Fruit fly (Drosophila melanogaster) whole organism, embryonic: ENCODE measurements around the gene jus.
A peak's percentile ranks its signal among the peaks of the same experiment; 100 is the strongest.

Experiments used
- Atf6 ChIP-seq: fragments of 200-800 bp; sonication (Bioruptor generic); IDR thresholded peaks from 2 replicates; pipeline ENCODE4 v1.3.6; 2022; ENCODE audit warnings: missing biosample characterization, missing genetic modification characterization
- Awh ChIP-seq: fragments of 200-800 bp; sonication (Bioruptor generic); IDR thresholded peaks from 2 replicates; pipeline ENCODE4, ENCODE4 v1.3.6; 2022; ENCODE audit warnings: missing biosample characterization, missing genetic modification characterization
- CG10209 ChIP-seq: fragments of 200-800 bp; sonication (Bioruptor generic); optimal IDR thresholded peaks from 3 replicates; lab custom pipeline; 2017; ENCODE audit warnings: missing biosample characterization, mild to moderate bottlenecking, missing genetic modification characterization, missing genetic modification reagents
- CG10565 ChIP-seq: fragments of 200-800 bp; sonication (Bioruptor generic); optimal IDR thresholded peaks from 3 replicates; lab custom pipeline; 2016; ENCODE audit warnings: missing biosample characterization, mild to moderate bottlenecking, missing genetic modification characterization
- CG10654 ChIP-seq: fragments of 200-800 bp; sonication (Bioruptor generic); optimal IDR thresholded peaks from 2 replicates; lab custom pipeline; 2016; ENCODE audit warnings: missing biosample characterization, missing genetic modification characterization
- CG10979 ChIP-seq: fragments of 200-800 bp; sonication (Bioruptor generic); optimal IDR thresholded peaks from 2 replicates; lab custom pipeline; 2018; ENCODE audit warnings: missing biosample characterization, mild to moderate bottlenecking, missing genetic modification characterization, moderate library complexity
- CG13123 ChIP-seq: fragments of 200-800 bp; sonication (Bioruptor generic); optimal IDR thresholded peaks from 2 replicates; lab custom pipeline; 2016; ENCODE audit warnings: missing biosample characterization, missing genetic modification characterization
- CG15073 ChIP-seq: fragments of 200-800 bp; sonication (Bioruptor generic); optimal IDR thresholded peaks from 2 replicates; lab custom pipeline; 2016; ENCODE audit warnings: missing biosample characterization, missing genetic modification characterization
- CG15479 ChIP-seq: fragments of 200-800 bp; sonication (Bioruptor generic); optimal IDR thresholded peaks from 3 replicates; lab custom pipeline; 2019; ENCODE audit warnings: missing biosample characterization, mild to moderate bottlenecking, missing genetic modification characterization, moderate library complexity
- CG1603 ChIP-seq: fragments of 200-800 bp; sonication (Bioruptor generic); optimal IDR thresholded peaks from 2 replicates; lab custom pipeline; 2019; ENCODE audit warnings: missing biosample characterization, mild to moderate bottlenecking, missing genetic modification characterization, moderate library complexity
- CG16813 ChIP-seq: fragments of 200-800 bp; sonication (Bioruptor generic); IDR thresholded peaks from 3 replicates; pipeline ENCODE4 v1.3.6; 2022; ENCODE audit warnings: missing biosample characterization, missing genetic modification characterization; ENCODE audit not compliant: partially characterized antibody
- CG17568 ChIP-seq: fragments of 200-800 bp; sonication (Bioruptor generic); optimal IDR thresholded peaks from 2 replicates; lab custom pipeline; 2018; ENCODE audit warnings: missing biosample characterization, mild to moderate bottlenecking, missing genetic modification characterization, moderate library complexity
- CG18599 ChIP-seq: fragments of 200-800 bp; sonication (Bioruptor generic); optimal IDR thresholded peaks from 3 replicates; lab custom pipeline; 2017; ENCODE audit warnings: missing biosample characterization, missing genetic modification characterization, mild to moderate bottlenecking, moderate library complexity, missing genetic modification reagents
- CG2875 ChIP-seq: fragments of 200-800 bp; sonication (Bioruptor generic); optimal IDR thresholded peaks from 2 replicates; lab custom pipeline; 2017; ENCODE audit warnings: missing biosample characterization, mild to moderate bottlenecking, missing genetic modification characterization, missing genetic modification reagents
- CG43689 ChIP-seq: fragments of 200-800 bp; sonication (Bioruptor generic); IDR thresholded peaks from 2 replicates; pipeline ENCODE4 v1.3.6; 2022; ENCODE audit warnings: missing biosample characterization, missing genetic modification characterization
- CG6175 ChIP-seq: fragments of 200-800 bp; sonication (Bioruptor generic); IDR thresholded peaks from 3 replicates; pipeline ENCODE4 v1.3.6; 2022; ENCODE audit warnings: missing biosample characterization, missing genetic modification characterization
- CG6254 ChIP-seq: fragments of 200-800 bp; sonication (Bioruptor generic); optimal IDR thresholded peaks from 3 replicates; lab custom pipeline; 2017; ENCODE audit warnings: mild to moderate bottlenecking, missing biosample characterization, missing genetic modification reagents, missing genetic modification characterization
- CG6654 ChIP-seq: fragments of 200-800 bp; sonication (Bioruptor generic); optimal IDR thresholded peaks from 2 replicates; lab custom pipeline; 2017; ENCODE audit warnings: missing biosample characterization, mild to moderate bottlenecking, missing genetic modification characterization
- CG9797 ChIP-seq: fragments of 200-800 bp; sonication (Bioruptor generic); optimal IDR thresholded peaks from 3 replicates; lab custom pipeline; 2018; ENCODE audit warnings: missing biosample characterization, mild to moderate bottlenecking, missing genetic modification characterization
- CG9932 ChIP-seq: fragments of 200-800 bp; sonication (Bioruptor generic); IDR thresholded peaks from 2 replicates; pipeline ENCODE4 v1.3.6; 2022; ENCODE audit warnings: missing biosample characterization, missing genetic modification characterization
- CrebB ChIP-seq: fragments of 200-800 bp; sonication (Bioruptor generic); optimal IDR thresholded peaks from 3 replicates; lab custom pipeline; 2018; ENCODE audit warnings: missing biosample characterization, mild to moderate bottlenecking, missing genetic modification characterization
- Deaf1 ChIP-seq: fragments of 200-800 bp; optimal IDR thresholded peaks from 3 replicates; lab custom pipeline; 2019; ENCODE audit warnings: missing biosample characterization, mild to moderate bottlenecking, missing genetic modification characterization, moderate library complexity
- Gsc ChIP-seq: fragments of 200-800 bp; sonication (Bioruptor generic); IDR thresholded peaks from 2 replicates; pipeline ENCODE4 v1.3.6; 2022; ENCODE audit warnings: missing biosample characterization, missing genetic modification characterization
- Hr78 ChIP-seq, 2 experiments: fragments of 200-800 bp in 1 of 2; fragments of >200 bp in 1 of 2; sonication (Bioruptor generic) in 1 of 2; optimal IDR thresholded peaks; 2 replicates each; lab custom pipeline; 2017 to 2019; ENCODE audit warnings: missing biosample characterization in 2 of 2, missing genetic modification characterization in 2 of 2, mild to moderate bottlenecking in 1 of 2, moderate library complexity in 1 of 2
- Lhr ChIP-seq: fragments of 200-800 bp; sonication (Bioruptor generic); optimal IDR thresholded peaks from 3 replicates; lab custom pipeline; 2017; ENCODE audit warnings: mild to moderate bottlenecking, missing biosample characterization, missing genetic modification reagents, missing genetic modification characterization
- Max ChIP-seq: fragments of 200-800 bp; sonication (Bioruptor generic); optimal IDR thresholded peaks from 2 replicates; lab custom pipeline; 2016; ENCODE audit warnings: missing biosample characterization, mild to moderate bottlenecking, missing genetic modification characterization
- Pdp1 ChIP-seq, 2 experiments: fragments of 200-800 bp; sonication (Bioruptor generic); optimal IDR thresholded peaks; 3 replicates each; lab custom pipeline; 2016; ENCODE audit warnings: missing biosample characterization in 2 of 2, missing genetic modification characterization in 2 of 2, mild to moderate bottlenecking in 1 of 2, moderate library complexity in 1 of 2
- Stat92E ChIP-seq, 3 experiments: fragments of >200 bp in 2 of 3; fragments of 200-800 bp in 1 of 3; sonication (Bioruptor generic) in 1 of 3; optimal IDR thresholded peaks; 2 replicates each; lab custom pipeline; 2017 to 2019; ENCODE audit warnings: missing biosample characterization in 3 of 3, missing genetic modification characterization in 3 of 3, mild to moderate bottlenecking in 1 of 3, moderate library complexity in 1 of 3
- bbx ChIP-seq: fragments of 200-800 bp; sonication (Bioruptor generic); IDR thresholded peaks from 2 replicates; pipeline ENCODE4 v1.3.6; 2022; ENCODE audit warnings: missing biosample characterization, missing genetic modification characterization; ENCODE audit not compliant: partially characterized antibody
- chm ChIP-seq: fragments of 200-800 bp; sonication (Bioruptor generic); IDR thresholded peaks from 2 replicates; pipeline ENCODE4 v1.3.6; 2022; ENCODE audit warnings: missing biosample characterization, missing genetic modification characterization
- croc ChIP-seq: fragments of 200-800 bp; sonication (Bioruptor generic); conservative IDR thresholded peaks from 3 replicates; pipeline ENCODE4 v1.3.6; 2022; ENCODE audit warnings: missing biosample characterization, missing genetic modification characterization
- emc ChIP-seq: fragments of 200-800 bp; sonication (Bioruptor generic); optimal IDR thresholded peaks from 2 replicates; lab custom pipeline; 2016; ENCODE audit warnings: missing biosample characterization, missing genetic modification characterization
- jing ChIP-seq: fragments of 200-800 bp; sonication (Bioruptor generic); optimal IDR thresholded peaks from 2 replicates; lab custom pipeline; 2018; ENCODE audit warnings: missing biosample characterization, mild to moderate bottlenecking, missing genetic modification characterization
- ken ChIP-seq: fragments of 200-800 bp; sonication (Bioruptor generic); IDR thresholded peaks from 3 replicates; pipeline ENCODE4 v1.3.6; 2022; ENCODE audit warnings: missing biosample characterization, missing genetic modification characterization
- lola ChIP-seq, 3 experiments: fragments of >200 bp in 2 of 3; fragments of 200-800 bp in 1 of 3; sonication (Bioruptor generic) in 1 of 3; optimal IDR thresholded peaks; 2 replicates each; lab custom pipeline; 2017 to 2019; ENCODE audit warnings: missing biosample characterization in 3 of 3, missing genetic modification characterization in 3 of 3, mild to moderate bottlenecking in 1 of 3, moderate library complexity in 1 of 3
- lov ChIP-seq, 2 experiments: fragments of 200-800 bp in 1 of 2; fragments of >200 bp in 1 of 2; sonication (Bioruptor generic) in 1 of 2; IDR thresholded peaks in 1 of 2; optimal IDR thresholded peaks in 1 of 2; 2 replicates in 1 of 2; 3 replicates in 1 of 2; pipeline versions ENCODE4 v1.3.6 to Lab custom; 2017 to 2022; ENCODE audit warnings: missing biosample characterization in 1 of 2, missing genetic modification characterization in 1 of 2
- mam ChIP-seq: fragments of 200-800 bp; sonication (Bioruptor generic); optimal IDR thresholded peaks from 3 replicates; lab custom pipeline; 2016; ENCODE audit warnings: missing biosample characterization, missing genetic modification characterization
- odd ChIP-seq: fragments of 200-800 bp; sonication (Bioruptor generic); optimal IDR thresholded peaks from 2 replicates; lab custom pipeline; 2017; ENCODE audit warnings: missing biosample characterization, mild to moderate bottlenecking, missing genetic modification characterization
- pan ChIP-seq, 4 experiments: fragments of >200 bp in 3 of 4; fragments of 200-800 bp in 1 of 4; sonication (Bioruptor generic) in 1 of 4; optimal IDR thresholded peaks in 3 of 4; IDR thresholded peaks in 1 of 4; 2 replicates each; pipeline versions ENCODE4 v1.3.6 to Lab custom; 2017 to 2022; ENCODE audit warnings: missing biosample characterization in 2 of 4, missing genetic modification characterization in 2 of 4, mixed read lengths in 1 of 4
- peb ChIP-seq: fragments of 200-800 bp; sonication (Bioruptor generic); IDR thresholded peaks from 2 replicates; pipeline ENCODE4 v1.3.6; 2022; ENCODE audit warnings: missing biosample characterization, missing genetic modification characterization
- scrt ChIP-seq: fragments of 200-800 bp; sonication (Bioruptor generic); optimal IDR thresholded peaks from 2 replicates; lab custom pipeline; 2018; ENCODE audit warnings: missing biosample characterization, mild to moderate bottlenecking, missing genetic modification characterization, moderate library complexity
- sens ChIP-seq: fragments of 200-800 bp; sonication (Bioruptor generic); peaks from one replicate; lab custom pipeline; 2016; ENCODE audit warnings: missing biosample characterization, missing genetic modification characterization
- sug ChIP-seq: fragments of 200-800 bp; optimal IDR thresholded peaks from 2 replicates; lab custom pipeline; 2019; ENCODE audit warnings: missing biosample characterization, mild to moderate bottlenecking, missing genetic modification characterization, moderate library complexity
- tna ChIP-seq: fragments of 200-800 bp; sonication (Bioruptor generic); IDR thresholded peaks from 2 replicates; pipeline ENCODE4 v1.3.6; 2022; ENCODE audit warnings: missing biosample characterization, missing genetic modification characterization; ENCODE audit not compliant: partially characterized antibody
- tup ChIP-seq: fragments of 200-800 bp; sonication (Bioruptor generic); optimal IDR thresholded peaks from 2 replicates; lab custom pipeline; 2016; ENCODE audit warnings: missing biosample characterization, mild to moderate bottlenecking, missing genetic modification characterization, moderate library complexity
- usp ChIP-seq: fragments of >200 bp; optimal IDR thresholded peaks from 2 replicates; lab custom pipeline; 2017; ENCODE audit warnings: missing biosample characterization, missing genetic modification characterization
- vvl ChIP-seq: fragments of 200-800 bp; sonication (Bioruptor generic); IDR thresholded peaks from 2 replicates; pipeline ENCODE4 v1.3.6; 2022; ENCODE audit warnings: missing biosample characterization, missing genetic modification characterization
- wdn ChIP-seq: fragments of 200-800 bp; sonication (Bioruptor generic); IDR thresholded peaks from 2 replicates; pipeline ENCODE4 v1.3.6; 2022; ENCODE audit warnings: missing biosample characterization, missing genetic modification characterization

jus gene

dm6 chr3R:29151621-29152092 lies 43.1 kb downstream of the jus start, which contains the start of gene eIF2D (continued):
- no peak for TF ChIP-seq CG17568 (GFP tag; lab: Kevin White, UChicago)
- no peak for TF ChIP-seq CG6175
- no peak for TF ChIP-seq usp
- no peak for TF ChIP-seq jing (GFP tag; lab: Kevin White, UChicago)
- no peak for TF ChIP-seq Stat92E (GFP tag; optimal IDR thresholded peaks at IDR 0.05; lab: Kevin White, UChicago)
- no peak for TF ChIP-seq CG10565
- TF ChIP-seq tna (GFP tag; lab: Robert Waterston, UW), result no peak
- peak in 1 of 3 experiments; percentile 52 for TF ChIP-seq lola (GFP tag; optimal IDR thresholded peaks at IDR 0.05; lab: Kevin White, UChicago)
- no peak for TF ChIP-seq CG15073 (GFP tag; lab: Kevin White, UChicago)
- TF ChIP-seq Deaf1 (tag; lab: Kevin White, UChicago), result no peak
- peak; percentile 75 for TF ChIP-seq CG18599 (GFP tag; lab: Kevin White, UChicago)
- peak; percentile 47 for TF ChIP-seq CG1603 (tag; lab: Kevin White, UChicago)
- TF ChIP-seq Lhr (GFP tag; lab: Kevin White, UChicago), result no peak
- no peak for TF ChIP-seq CG9797
- TF ChIP-seq bbx, result no peak
- TF ChIP-seq croc (GFP tag; lab: Robert Waterston, UW), result no peak
- peak; percentile 74 for TF ChIP-seq Atf6
- no peak for TF ChIP-seq tup
- TF ChIP-seq lov (optimal IDR thresholded peaks at IDR 0.05; lab: Kevin White, UChicago), result no peak
- TF ChIP-seq lov (GFP tag; IDR thresholded peaks at IDR 0.05; lab: Robert Waterston, UW), result 0 out of 3 replicates have a peak, but pooled peaks have one; percentile 4
- peak; percentile 51 for TF ChIP-seq sug (tag; lab: Kevin White, UChicago)
- TF ChIP-seq Pdp1 (GFP tag; optimal IDR thresholded peaks at IDR 0.05; lab: Kevin White, UChicago), result peak; percentile 29 to 45
- TF ChIP-seq Awh (GFP tag; lab: Robert Waterston, UW), result peak; percentile 47; the same call in 1 of the 2 replicates
- TF ChIP-seq scrt (GFP tag; lab: Kevin White, UChicago), result no peak
- peak; percentile 62 for TF ChIP-seq CG9932 (GFP tag; lab: Robert Waterston, UW)
- TF ChIP-seq chm, result peak; percentile 72
- no peak for TF ChIP-seq pan (optimal IDR thresholded peaks at IDR 0.05; lab: Kevin White, UChicago)
- TF ChIP-seq pan (GFP tag; optimal IDR thresholded peaks at IDR 0.05 in 1 of 2, IDR thresholded peaks at IDR 0.05 in 1 of 2), result peak in 1 of 2 experiments; percentile 72
- TF ChIP-seq CG13123 (GFP tag; lab: Kevin White, UChicago), result peak; percentile 1
- peak; percentile 66 for TF ChIP-seq CG10979 (tag; lab: Kevin White, UChicago)
- no peak for TF ChIP-seq CG16813
- TF ChIP-seq mam, result peak; percentile 45
- TF ChIP-seq vvl (GFP tag; lab: Robert Waterston, UW), result peak; percentile 86
- TF ChIP-seq CG6254 (GFP tag; lab: Kevin White, UChicago), result peak; percentile 43
- TF ChIP-seq ken (GFP tag; lab: Robert Waterston, UW), result 0 out of 3 replicates have a peak, but pooled peaks have one; percentile 49
- peak; percentile 58 for TF ChIP-seq Max
- no peak for TF ChIP-seq emc (GFP tag; lab: Kevin White, UChicago)
- TF ChIP-seq CrebB (tag; lab: Kevin White, UChicago), result peak; percentile 40
- TF ChIP-seq CG43689 (GFP tag; lab: Robert Waterston, UW), result no peak
- no peak for TF ChIP-seq Hr78 (GFP tag; optimal IDR thresholded peaks at IDR 0.05; lab: Kevin White, UChicago)
- TF ChIP-seq wdn (GFP tag; lab: Robert Waterston, UW), result no peak
- TF ChIP-seq peb (GFP tag; lab: Robert Waterston, UW), result no peak
- TF ChIP-seq CG15479 (GFP tag; lab: Kevin White, UChicago), result peak; percentile 41
- TF ChIP-seq CG10209 (GFP tag; lab: Kevin White, UChicago), result peak; percentile 23
- TF ChIP-seq sens (GFP tag; lab: Kevin White, UChicago), result peak; percentile 96
- TF ChIP-seq CG10654, result peak; percentile 28
- TF ChIP-seq CG6654 (GFP tag; lab: Kevin White, UChicago), result no peak
- no peak for TF ChIP-seq CG2875 (GFP tag; lab: Kevin White, UChicago)
- TF ChIP-seq Gsc (GFP tag; lab: Robert Waterston, UW), result no peak
- no peak for TF ChIP-seq odd (GFP tag; lab: Kevin White, UChicago)
